Worm (Caenorhabditis elegans) whole organism, late embryonic: ENCODE results near the gene F01D5.10.

Experiments used
- F13H6.1 ChIP-seq: sonication (generic microtip); optimal IDR thresholded peaks from 2 replicates; lab custom pipeline; 2016; ENCODE audit warnings: missing genetic modification characterization, missing compliant biosample characterization
- T23F11.4 ChIP-seq: fragments of 200-800 bp; sonication (Bioruptor generic); optimal IDR thresholded peaks from 2 replicates; lab custom pipeline; 2018; ENCODE audit warnings: mild to moderate bottlenecking, missing genetic modification characterization, missing compliant biosample characterization
- ceh-22 ChIP-seq: sonication (generic microtip); optimal IDR thresholded peaks from 2 replicates; lab custom pipeline; 2017; ENCODE audit warnings: missing biosample characterization, missing genetic modification characterization
- ets-4 ChIP-seq: sonication (generic microtip); optimal IDR thresholded peaks from 2 replicates; lab custom pipeline; 2016; ENCODE audit warnings: missing genetic modification characterization, missing compliant biosample characterization
- eyg-1 ChIP-seq: sonication (generic microtip); optimal IDR thresholded peaks from 2 replicates; lab custom pipeline; 2016; ENCODE audit warnings: missing genotype, missing genetic modification characterization, missing compliant biosample characterization
- odd-2 ChIP-seq: sonication (generic microtip); optimal IDR thresholded peaks from 2 replicates; lab custom pipeline; 2017; ENCODE audit warnings: antibody characterized with exemption, mild to moderate bottlenecking, missing genetic modification characterization, missing compliant biosample characterization
- pag-3 ChIP-seq: sonication (generic microtip); optimal IDR thresholded peaks from 2 replicates; lab custom pipeline; 2016; ENCODE audit warnings: missing compliant biosample characterization, missing genetic modification characterization, borderline replicate concordance
- sox-4 ChIP-seq: sonication (generic microtip); optimal IDR thresholded peaks from 2 replicates; lab custom pipeline; 2017; ENCODE audit warnings: mild to moderate bottlenecking, missing genetic modification characterization, inconsistent platforms, missing compliant biosample characterization
- unc-3 ChIP-seq, 2 experiments: fragments of 200-800 bp in 1 of 2; sonication (Bioruptor generic) in 1 of 2; sonication (generic microtip) in 1 of 2; conservative IDR thresholded peaks in 1 of 2; optimal IDR thresholded peaks in 1 of 2; 2 replicates each; pipeline versions ENCODE4 v1.3.6 to Lab custom; 2016 to 2022; ENCODE audit warnings: missing compliant biosample characterization in 2 of 2, missing genetic modification characterization in 2 of 2, missing genetic modification reagents in 1 of 2

ce11 chrII:14055717-14056116, 34.6 kb upstream of the F01D5.10 start:
- no peak for TF ChIP-seq F13H6.1 (tag; lab: Kevin White, UChicago)
- TF ChIP-seq eyg-1 = no peak
- TF ChIP-seq sox-4 (tag; lab: Kevin White, UChicago) = no peak
- TF ChIP-seq odd-2 (tag; lab: Kevin White, UChicago) = no peak
- TF ChIP-seq unc-3 (GFP tag; conservative IDR thresholded peaks at IDR 0.05; lab: Robert Waterston, UW) = no peak
- no peak for TF ChIP-seq unc-3 (tag; optimal IDR thresholded peaks at IDR 0.05; lab: Kevin White, UChicago)
- no peak for TF ChIP-seq T23F11.4 (GFP tag; lab: Kevin White, UChicago)
- TF ChIP-seq ets-4 = no peak
- TF ChIP-seq ceh-22 (tag; lab: Kevin White, UChicago) = no peak
- TF ChIP-seq pag-3 (tag; lab: Kevin White, UChicago) = no peak
